Worm (Caenorhabditis elegans) whole organism, L4/young adult: ENCODE results near the gene C50F4.1.

ENCODE experiments used
- W03F9.2 ChIP-seq: fragments of 150-350 bp; optimal IDR thresholded peaks from 2 replicates; lab custom pipeline; 2014; ENCODE audit warnings: missing biosample characterization, missing genetic modification characterization
- dao-5 ChIP-seq: sonication (generic microtip); optimal IDR thresholded peaks from 2 replicates; lab custom pipeline; 2016; ENCODE audit warnings: missing genotype, missing genetic modification characterization, moderate library complexity, missing compliant biosample characterization
- him-1 ChIP-seq: sonication (generic microtip); optimal IDR thresholded peaks from 2 replicates; lab custom pipeline; 2016; ENCODE audit warnings: missing genotype, missing genetic modification reagents, missing genetic modification characterization, missing compliant biosample characterization

ce11 chrV:9576991-9577390, 50.4 kb downstream of the C50F4.1 start, which contains the start of gene F25B3.2:
- no peak for TF ChIP-seq him-1
- TF ChIP-seq W03F9.2 (tag; lab: Kevin White, UChicago) = no peak
- no peak for TF ChIP-seq dao-5 (tag; lab: Kevin White, UChicago)
